Fruit fly (Drosophila melanogaster) whole organism, prepupa: ENCODE measurements around the gene CG7183.

ENCODE experiments used
- CG10631 ChIP-seq: fragments of 200-800 bp; sonication (Bioruptor generic); optimal IDR thresholded peaks from 2 replicates; lab custom pipeline; 2016; ENCODE audit warnings: missing biosample characterization, missing genetic modification characterization
- CG10669 ChIP-seq: fragments of 200-800 bp; sonication (Bioruptor generic); optimal IDR thresholded peaks from 3 replicates; lab custom pipeline; 2018; ENCODE audit warnings: missing biosample characterization, mild to moderate bottlenecking, missing genetic modification characterization, moderate library complexity
- CG11294 ChIP-seq: fragments of 200-800 bp; sonication (Bioruptor generic); IDR thresholded peaks from 2 replicates; pipeline ENCODE4 v1.3.6; 2022; ENCODE audit warnings: missing biosample characterization, missing genetic modification characterization
- CG11762 ChIP-seq: fragments of 200-800 bp; sonication (Bioruptor generic); optimal IDR thresholded peaks from 3 replicates; lab custom pipeline; 2016; ENCODE audit warnings: missing biosample characterization, missing genetic modification characterization; ENCODE audit not compliant: insufficient read depth
- CG11902 ChIP-seq: fragments of 200-800 bp; sonication (Bioruptor generic); optimal IDR thresholded peaks from 3 replicates; lab custom pipeline; 2016; ENCODE audit warnings: missing biosample characterization, missing genetic modification characterization
- CG1621 ChIP-seq: fragments of 200-800 bp; sonication (Bioruptor generic); optimal IDR thresholded peaks from 3 replicates; lab custom pipeline; 2018; ENCODE audit warnings: missing biosample characterization, mild to moderate bottlenecking, missing genetic modification characterization
- CG16779 ChIP-seq: fragments of 200-800 bp; sonication (Bioruptor generic); optimal IDR thresholded peaks from 3 replicates; lab custom pipeline; 2017; ENCODE audit warnings: missing biosample characterization, mild to moderate bottlenecking, missing genetic modification characterization
- CG31627 ChIP-seq: fragments of 200-800 bp; sonication (Bioruptor generic); optimal IDR thresholded peaks from 3 replicates; lab custom pipeline; 2016; ENCODE audit warnings: missing biosample characterization, missing genetic modification characterization
- CG32006 ChIP-seq: fragments of 200-800 bp; sonication (Bioruptor generic); optimal IDR thresholded peaks from 3 replicates; lab custom pipeline; 2017; ENCODE audit warnings: missing biosample characterization, mild to moderate bottlenecking, missing genetic modification characterization
- CG34406 ChIP-seq: fragments of 200-800 bp; sonication (Bioruptor generic); optimal IDR thresholded peaks from 3 replicates; lab custom pipeline; 2016; ENCODE audit warnings: missing biosample characterization, missing genetic modification characterization
- CG3919 ChIP-seq: fragments of 200-800 bp; sonication (Bioruptor generic); optimal IDR thresholded peaks from 3 replicates; lab custom pipeline; 2016; ENCODE audit warnings: missing biosample characterization, missing genetic modification characterization
- CG4318 ChIP-seq: fragments of 200-800 bp; sonication (Bioruptor generic); optimal IDR thresholded peaks from 3 replicates; lab custom pipeline; 2017; ENCODE audit warnings: missing biosample characterization, mild to moderate bottlenecking, missing genetic modification characterization
- CG6163 ChIP-seq: fragments of 200-800 bp; sonication (Bioruptor generic); IDR thresholded peaks from 3 replicates; pipeline ENCODE4 v1.3.6; 2022; ENCODE audit warnings: missing biosample characterization, missing genetic modification characterization
- CG6276 ChIP-seq: fragments of 200-800 bp; sonication (Bioruptor generic); optimal IDR thresholded peaks from 2 replicates; lab custom pipeline; 2017; ENCODE audit warnings: missing biosample characterization, mild to moderate bottlenecking, missing genetic modification characterization
- CG6792 ChIP-seq: fragments of 200-800 bp; sonication (Bioruptor generic); optimal IDR thresholded peaks from 3 replicates; lab custom pipeline; 2016; ENCODE audit warnings: missing biosample characterization, missing genetic modification characterization
- CG6808 ChIP-seq: fragments of 200-800 bp; sonication (Bioruptor generic); optimal IDR thresholded peaks from 3 replicates; lab custom pipeline; 2017; ENCODE audit warnings: missing biosample characterization, missing genetic modification characterization, mild to moderate bottlenecking, moderate library complexity, missing genetic modification reagents
- CG6854 ChIP-seq: fragments of 200-800 bp; sonication (Bioruptor generic); optimal IDR thresholded peaks from 2 replicates; lab custom pipeline; 2017; ENCODE audit warnings: missing biosample characterization, mild to moderate bottlenecking, missing genetic modification characterization
- CG7368 ChIP-seq: fragments of 200-800 bp; sonication (Bioruptor generic); optimal IDR thresholded peaks from 3 replicates; lab custom pipeline; 2016; ENCODE audit warnings: missing biosample characterization, missing genetic modification characterization
- CG8319 ChIP-seq: fragments of 200-800 bp; sonication (Bioruptor generic); optimal IDR thresholded peaks from 3 replicates; lab custom pipeline; 2016; ENCODE audit warnings: missing biosample characterization, missing genetic modification characterization
- CG8632 ChIP-seq: fragments of 200-800 bp; sonication (Bioruptor generic); optimal IDR thresholded peaks from 3 replicates; lab custom pipeline; 2016; ENCODE audit warnings: missing biosample characterization, missing genetic modification characterization
- Eip75B ChIP-seq: fragments of 200-800 bp; sonication (Bioruptor generic); optimal IDR thresholded peaks from 3 replicates; lab custom pipeline; 2016; ENCODE audit warnings: missing biosample characterization, missing genetic modification characterization
- Eip78C ChIP-seq: fragments of 200-800 bp; sonication (Bioruptor generic); peaks from one replicate; lab custom pipeline; 2016; ENCODE audit warnings: missing biosample characterization, missing genetic modification characterization
- Eip93F ChIP-seq: fragments of 200-800 bp; sonication (Bioruptor generic); optimal IDR thresholded peaks from 2 replicates; lab custom pipeline; 2016; ENCODE audit warnings: missing biosample characterization, mild to moderate bottlenecking, missing genetic modification characterization
- Ets21C ChIP-seq: fragments of 200-800 bp; sonication (Bioruptor generic); optimal IDR thresholded peaks from 3 replicates; lab custom pipeline; 2016; ENCODE audit warnings: missing biosample characterization, missing genetic modification characterization
- Ets96B ChIP-seq: fragments of 200-800 bp; optimal IDR thresholded peaks from 2 replicates; lab custom pipeline; 2019; ENCODE audit warnings: missing biosample characterization, mild to moderate bottlenecking, missing genetic modification characterization, moderate library complexity
- Hr39 ChIP-seq: fragments of 200-800 bp; sonication (Bioruptor generic); optimal IDR thresholded peaks from 2 replicates; lab custom pipeline; 2016; ENCODE audit warnings: missing biosample characterization, missing genetic modification characterization
- Hr4 ChIP-seq: fragments of 200-800 bp; sonication (Bioruptor generic); optimal IDR thresholded peaks from 3 replicates; lab custom pipeline; 2016; ENCODE audit warnings: missing biosample characterization, missing genetic modification characterization
- Lpt ChIP-seq: fragments of 200-800 bp; sonication (Bioruptor generic); optimal IDR thresholded peaks from 3 replicates; lab custom pipeline; 2016; ENCODE audit warnings: missing biosample characterization, missing genetic modification characterization
- Met ChIP-seq: fragments of 200-800 bp; sonication (Bioruptor generic); optimal IDR thresholded peaks from 3 replicates; lab custom pipeline; 2016; ENCODE audit warnings: missing biosample characterization, missing genetic modification characterization
- OdsH ChIP-seq: fragments of 200-800 bp; sonication (Bioruptor generic); optimal IDR thresholded peaks from 3 replicates; lab custom pipeline; 2016; ENCODE audit warnings: missing biosample characterization, missing genetic modification characterization
- Sox14 ChIP-seq: fragments of 200-800 bp; sonication (Bioruptor generic); optimal IDR thresholded peaks from 3 replicates; lab custom pipeline; 2016; ENCODE audit warnings: missing biosample characterization, missing genetic modification characterization
- Sox15 ChIP-seq: fragments of 200-800 bp; sonication (Bioruptor generic); optimal IDR thresholded peaks from 3 replicates; lab custom pipeline; 2016; ENCODE audit warnings: missing biosample characterization, missing genetic modification characterization
- acj6 ChIP-seq: fragments of 200-800 bp; sonication (Bioruptor generic); optimal IDR thresholded peaks from 3 replicates; lab custom pipeline; 2016; ENCODE audit warnings: missing biosample characterization, missing genetic modification characterization
- cyc ChIP-seq: fragments of 200-800 bp; sonication (Bioruptor generic); optimal IDR thresholded peaks from 3 replicates; lab custom pipeline; 2016; ENCODE audit warnings: missing biosample characterization, missing genetic modification characterization
- dac ChIP-seq: fragments of 200-800 bp; sonication (Bioruptor generic); optimal IDR thresholded peaks from 2 replicates; lab custom pipeline; 2017; ENCODE audit warnings: missing biosample characterization, mild to moderate bottlenecking, missing genetic modification characterization
- eg ChIP-seq: fragments of 200-800 bp; sonication (Bioruptor generic); IDR thresholded peaks from 3 replicates; pipeline ENCODE4 v1.3.6; 2022; ENCODE audit warnings: missing biosample characterization, missing genetic modification characterization
- esn ChIP-seq: fragments of 200-800 bp; sonication (Bioruptor generic); optimal IDR thresholded peaks from 2 replicates; lab custom pipeline; 2016; ENCODE audit warnings: missing biosample characterization, mild to moderate bottlenecking, missing genetic modification characterization, moderate library complexity
- fd59A ChIP-seq: fragments of 200-800 bp; sonication (Bioruptor generic); optimal IDR thresholded peaks from 2 replicates; lab custom pipeline; 2017; ENCODE audit warnings: missing biosample characterization, mild to moderate bottlenecking, missing genetic modification characterization, missing genetic modification reagents
- fd85E ChIP-seq: fragments of 200-800 bp; sonication (Bioruptor generic); optimal IDR thresholded peaks from 3 replicates; lab custom pipeline; 2016; ENCODE audit warnings: missing biosample characterization, missing genetic modification characterization
- fkh ChIP-seq: fragments of 200-800 bp; sonication (Bioruptor generic); optimal IDR thresholded peaks from 3 replicates; lab custom pipeline; 2017; ENCODE audit warnings: missing biosample characterization, mild to moderate bottlenecking, missing genetic modification characterization, moderate library complexity
- lz ChIP-seq: fragments of 200-800 bp; sonication (Bioruptor generic); optimal IDR thresholded peaks from 3 replicates; lab custom pipeline; 2016; ENCODE audit warnings: missing biosample characterization, missing genetic modification characterization
- pdm3 ChIP-seq: fragments of 200-800 bp; sonication (Bioruptor generic); optimal IDR thresholded peaks from 3 replicates; lab custom pipeline; 2016; ENCODE audit warnings: missing biosample characterization, missing genetic modification characterization
- salr ChIP-seq, 2 experiments: fragments of 200-800 bp; sonication (Bioruptor generic); optimal IDR thresholded peaks; 3 replicates each; lab custom pipeline; 2016 to 2018; ENCODE audit warnings: missing biosample characterization in 2 of 2, missing genetic modification characterization in 2 of 2, mild to moderate bottlenecking in 1 of 2
- ss ChIP-seq, 2 experiments: fragments of 200-800 bp; sonication (Bioruptor generic); optimal IDR thresholded peaks; 2 replicates in 1 of 2; 3 replicates in 1 of 2; lab custom pipeline; 2017 to 2018; ENCODE audit warnings: mild to moderate bottlenecking in 2 of 2, missing biosample characterization in 2 of 2, missing genetic modification characterization in 2 of 2, moderate library complexity in 1 of 2
- svp ChIP-seq: fragments of 200-800 bp; sonication (Bioruptor generic); peaks from one replicate; lab custom pipeline; 2016; ENCODE audit warnings: missing biosample characterization, missing genetic modification characterization
- topi ChIP-seq: fragments of 200-800 bp; sonication (Bioruptor generic); optimal IDR thresholded peaks from 3 replicates; lab custom pipeline; 2016; ENCODE audit warnings: missing biosample characterization, missing genetic modification characterization
- vri ChIP-seq: fragments of 200-800 bp; sonication (Bioruptor generic); optimal IDR thresholded peaks from 3 replicates; lab custom pipeline; 2016; ENCODE audit warnings: missing biosample characterization, mild to moderate bottlenecking, missing genetic modification characterization

Gene CG7183

DNA sequence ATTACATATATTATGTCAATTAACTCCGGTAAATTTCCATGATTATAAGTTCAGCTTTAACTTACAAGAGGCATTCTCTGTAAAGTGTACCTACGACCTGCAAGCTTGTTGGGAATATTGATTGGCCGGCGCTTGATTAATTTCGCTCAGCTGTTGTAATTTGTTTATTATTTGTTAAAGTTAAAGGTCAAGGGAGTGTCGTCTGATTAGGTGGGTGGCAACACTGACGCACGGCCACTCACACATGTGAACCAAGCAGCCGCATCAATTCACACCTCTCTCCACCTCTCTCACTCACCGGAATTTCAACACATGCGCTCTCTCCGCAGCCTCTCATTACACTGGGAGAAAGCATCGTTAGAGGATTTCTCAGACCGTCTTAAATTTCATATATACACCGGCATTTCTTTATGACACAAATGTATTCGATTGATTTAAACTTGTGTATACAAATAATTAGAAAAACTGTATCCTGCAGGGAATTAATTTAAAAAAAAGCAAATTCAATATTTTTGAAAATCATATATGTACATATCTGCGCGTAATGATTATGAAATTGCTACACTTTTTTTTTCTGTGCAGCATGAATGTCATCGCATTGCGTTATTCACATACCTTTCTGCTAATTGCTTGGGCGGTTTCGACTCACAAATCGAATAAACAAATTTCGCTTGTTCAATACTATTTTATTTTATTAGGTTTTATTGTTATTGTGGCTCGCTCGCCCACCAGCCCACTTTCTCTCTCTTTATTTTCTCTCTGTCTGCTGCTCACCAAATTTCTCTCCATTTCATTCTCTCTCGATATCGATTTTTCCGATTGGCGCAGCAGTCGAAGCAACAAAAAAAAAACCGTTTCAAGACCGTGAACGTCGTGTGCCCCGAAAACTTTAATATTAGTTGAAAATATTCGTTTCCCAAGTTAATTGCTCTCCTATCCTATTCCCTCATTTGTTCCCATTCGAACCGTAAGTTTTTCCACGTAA, 48.2 kb downstream of the CG7183 start (continued):
- TF ChIP-seq Sox14 (peak; percentile 80), CG31627 (GFP tag; lab: Kevin White, UChicago) (peak; percentile 79), topi (GFP tag; lab: Kevin White, UChicago) (peak; percentile 83), Eip78C (GFP tag; lab: Kevin White, UChicago) (peak; percentile 96), Eip93F (GFP tag; lab: Kevin White, UChicago) (no peak), OdsH (peak; percentile 84), fd59A (GFP tag; lab: Kevin White, UChicago) (peak; percentile 59), cyc (GFP tag; lab: Kevin White, UChicago) (peak; percentile 82), CG3919 (GFP tag; lab: Kevin White, UChicago) (no peak), ss (GFP tag; optimal IDR thresholded peaks at IDR 0.05; lab: Kevin White, UChicago) (no peak), esn (GFP tag; lab: Kevin White, UChicago) (peak; percentile 85), pdm3 (GFP tag; lab: Kevin White, UChicago) (peak; percentile 85), CG1621 (tag; lab: Kevin White, UChicago) (no peak), lz (peak; percentile 79), acj6 (GFP tag; lab: Kevin White, UChicago) (peak; percentile 82), Lpt (GFP tag; lab: Kevin White, UChicago) (peak; percentile 77), CG4318 (GFP tag; lab: Kevin White, UChicago) (peak; percentile 79), CG11294 (GFP tag; lab: Robert Waterston, UW) (peak; percentile 58), salr (GFP tag; optimal IDR thresholded peaks at IDR 0.05; lab: Kevin White, UChicago) (peak in 1 of 2 experiments; percentile 87), svp (GFP tag; lab: Kevin White, UChicago) (peak; percentile 91), dac (GFP tag; lab: Kevin White, UChicago) (peak; percentile 67), fd85E (GFP tag; lab: Kevin White, UChicago) (no peak), CG32006 (peak; percentile 95), Sox15 (GFP tag; lab: Kevin White, UChicago) (peak; percentile 64)

- TF ChIP-seq vri (GFP tag; lab: Kevin White, UChicago) (peak; percentile 51), eg (GFP tag; lab: Robert Waterston, UW) (peak; percentile 20; the same call in 1 of the 3 replicates), CG32006 (no peak), Eip75B (GFP tag; lab: Kevin White, UChicago) (no peak), Eip93F (GFP tag; lab: Kevin White, UChicago) (no peak), Hr4 (GFP tag; lab: Kevin White, UChicago) (no peak), CG8632 (no peak), fkh (peak; percentile 8), Hr39 (no peak), CG6808 (GFP tag; lab: Kevin White, UChicago) (no peak), svp (GFP tag; lab: Kevin White, UChicago) (no peak), CG6854 (GFP tag; lab: Kevin White, UChicago) (no peak), CG34406 (GFP tag; lab: Kevin White, UChicago) (no peak), OdsH (no peak), CG6792 (GFP tag; lab: Kevin White, UChicago) (no peak), CG6163 (GFP tag; lab: Robert Waterston, UW) (no peak), Ets21C (GFP tag; lab: Kevin White, UChicago) (no peak), CG8319 (GFP tag; lab: Kevin White, UChicago) (no peak), Met (GFP tag; lab: Kevin White, UChicago) (no peak), CG16779 (no peak), CG10669 (no peak), Eip78C (GFP tag; lab: Kevin White, UChicago) (peak; percentile 10), pdm3 (GFP tag; lab: Kevin White, UChicago) (no peak), CG11762 (GFP tag; lab: Kevin White, UChicago) (no peak), CG10631 (GFP tag; lab: Kevin White, UChicago) (no peak), fd59A (GFP tag; lab: Kevin White, UChicago) (no peak), CG7368 (GFP tag; lab: Kevin White, UChicago) (no peak), CG6276 (no peak), CG4318 (GFP tag; lab: Kevin White, UChicago) (no peak), Ets96B (tag; lab: Kevin White, UChicago) (no peak), CG11902 (GFP tag; lab: Kevin White, UChicago) (no peak)
Observed at dm6 chr3R:18169982-18170531, 50.4 kb downstream of the CG7183 start.
